Fruit fly (Drosophila melanogaster): Measurements from ENCODE around the gene CG10621.

dm6 chr2L:18927891-18928290 is 26.3 kb downstream of the CG10621 start:
- TF ChIP-seq Sox14 (GFP tag; optimal IDR thresholded peaks at IDR 0.05) (no peak), Ets21C (GFP tag; optimal IDR thresholded peaks at IDR 0.05) (no peak), CG3032 (tag; optimal IDR thresholded peaks at IDR 0.05) (no peak), Hr39 (GFP tag; optimal IDR thresholded peaks at IDR 0.05) (no peak), CG11762 (GFP tag; optimal IDR thresholded peaks at IDR 0.05; ENCODE audit: insufficient read depth) (no peak), achi (GFP tag; optimal IDR thresholded peaks at IDR 0.05) (no peak), CG6163 (GFP tag; IDR thresholded peaks at IDR 0.05) (no peak), pdm3 (GFP tag; optimal IDR thresholded peaks at IDR 0.05) (no peak), CG8632 (GFP tag; optimal IDR thresholded peaks at IDR 0.05) (no peak), CG32006 (GFP tag; optimal IDR thresholded peaks at IDR 0.05) (no peak), CG7368 (GFP tag; optimal IDR thresholded peaks at IDR 0.05) (no peak), CG16779 (tag; optimal IDR thresholded peaks at IDR 0.05) (no peak), CG10631 (GFP tag; optimal IDR thresholded peaks at IDR 0.05) (no peak), Eip75B (GFP tag; optimal IDR thresholded peaks at IDR 0.05) (no peak)
